Fruit fly (Drosophila melanogaster): Measurements from ENCODE around the gene hiw.

hiw gene

dm6 chrX:15074646-15075351, 11.6 kb upstream of the hiw start (continued):
- TF ChIP-seq Atf6 (GFP tag; IDR thresholded peaks at IDR 0.05): peak; percentile 90
- peak; percentile 60 for TF ChIP-seq gcm (GFP tag; optimal IDR thresholded peaks at IDR 0.05)
- TF ChIP-seq tap (tag; optimal IDR thresholded peaks at IDR 0.05): peak; percentile 72
- peak; percentile 82; the same call in 2 of the 3 replicates for TF ChIP-seq so (GFP tag; IDR thresholded peaks at IDR 0.05)
- peak; percentile 93 to 94 for TF ChIP-seq dpn (GFP tag; optimal IDR thresholded peaks at IDR 0.05)
- TF ChIP-seq ssp (GFP tag; IDR thresholded peaks at IDR 0.05): peak; percentile 77
- peak; percentile 83 for TF ChIP-seq CG11695 (GFP tag; IDR thresholded peaks at IDR 0.05)
- TF ChIP-seq lola (GFP tag; optimal IDR thresholded peaks at IDR 0.05): peak in 1 of 3 experiments; percentile 72
- no peak for TF ChIP-seq Scr (GFP tag; IDR thresholded peaks at IDR 0.05; ENCODE audit: partially characterized antibody)
- TF ChIP-seq Ptx1 (GFP tag; IDR thresholded peaks at IDR 0.05): peak; percentile 93
- peak; percentile 86 for TF ChIP-seq CG18619 (GFP tag; optimal IDR thresholded peaks at IDR 0.05)
- TF ChIP-seq CG7372 (GFP tag; IDR thresholded peaks at IDR 0.05): peak; percentile 83
- peak; percentile 86 for TF ChIP-seq vfl (GFP tag; optimal IDR thresholded peaks at IDR 0.05)
- TF ChIP-seq mirr (GFP tag; optimal IDR thresholded peaks at IDR 0.05): peak; percentile 76
- TF ChIP-seq tna (GFP tag; IDR thresholded peaks at IDR 0.05; ENCODE audit: partially characterized antibody): no peak
- peak; percentile 94 for TF ChIP-seq Xbp1 (GFP tag; optimal IDR thresholded peaks at IDR 0.05)
- no peak for TF ChIP-seq CG15479 (GFP tag; optimal IDR thresholded peaks at IDR 0.05)
- TF ChIP-seq CG9876 (GFP tag; optimal IDR thresholded peaks at IDR 0.05): peak; percentile 89
- TF ChIP-seq CG11696 (GFP tag; IDR thresholded peaks at IDR 0.05): peak; percentile 66
- TF ChIP-seq CG17328 (GFP tag; IDR thresholded peaks at IDR 0.05): peak; percentile 83
- TF ChIP-seq zen2 (GFP tag; IDR thresholded peaks at IDR 0.05; ENCODE audit: partially characterized antibody): no peak
- TF ChIP-seq CG2199 (GFP tag; IDR thresholded peaks at IDR 0.05): no peak
- TF ChIP-seq BtbVII (GFP tag; optimal IDR thresholded peaks at IDR 0.05): peak; percentile 86
- TF ChIP-seq CG7556 (GFP tag; optimal IDR thresholded peaks at IDR 0.05): peak; percentile 93
- TF ChIP-seq CG4730 (GFP tag; IDR thresholded peaks at IDR 0.05): peak; percentile 78
- peak; percentile 62 for TF ChIP-seq Adf1 (GFP tag; IDR thresholded peaks at IDR 0.05)
- peak in 1 of 2 experiments; percentile 95 for TF ChIP-seq Hr78 (GFP tag; optimal IDR thresholded peaks at IDR 0.05)
- peak; percentile 98 for TF ChIP-seq Gug (GFP tag; IDR thresholded peaks at IDR 0.05)
- TF ChIP-seq sens (GFP tag): peak; percentile 97
- peak; percentile 70 for TF ChIP-seq gsb-n (tag; optimal IDR thresholded peaks at IDR 0.05)
- peak; percentile 91 to 93 for TF ChIP-seq Pdp1 (GFP tag; optimal IDR thresholded peaks at IDR 0.05)
- TF ChIP-seq CG8924 (tag; optimal IDR thresholded peaks at IDR 0.05): peak; percentile 89
- TF ChIP-seq wor (GFP tag; IDR thresholded peaks at IDR 0.05): peak; percentile 66
- TF ChIP-seq CG16779 (GFP tag; IDR thresholded peaks at IDR 0.05): peak; percentile 92
- peak; percentile 40 for TF ChIP-seq zen (tag; optimal IDR thresholded peaks at IDR 0.05)
- TF ChIP-seq CG17359 (tag; optimal IDR thresholded peaks at IDR 0.05): peak; percentile 84
- peak; percentile 86 for TF ChIP-seq CG13775 (GFP tag; optimal IDR thresholded peaks at IDR 0.05)
- TF ChIP-seq CG14014 (GFP tag; IDR thresholded peaks at IDR 0.05): peak; percentile 90
- peak; percentile 89 for TF ChIP-seq NfI (GFP tag; optimal IDR thresholded peaks at IDR 0.05)
- TF ChIP-seq Sry-β (GFP tag; optimal IDR thresholded peaks at IDR 0.05): peak; percentile 97
- no peak for TF ChIP-seq CG10321 (GFP tag; IDR thresholded peaks at IDR 0.05)
- TF ChIP-seq NFAT (GFP tag; IDR thresholded peaks at IDR 0.05): peak; percentile 97
- peak; percentile 82 for TF ChIP-seq schlank (tag; optimal IDR thresholded peaks at IDR 0.05)
- TF ChIP-seq CG9609 (GFP tag; optimal IDR thresholded peaks at IDR 0.05): peak; percentile 89
- TF ChIP-seq CG31441 (GFP tag; IDR thresholded peaks at IDR 0.05): peak; percentile 84
- TF ChIP-seq vnd (GFP tag; IDR thresholded peaks at IDR 0.05; ENCODE audit: partially characterized antibody): no peak
- peak; percentile 86 for TF ChIP-seq CG4820 (GFP tag; optimal IDR thresholded peaks at IDR 0.05)
- TF ChIP-seq CG17802 (tag; optimal IDR thresholded peaks at IDR 0.05): peak; percentile 52
- TF ChIP-seq peb (GFP tag; IDR thresholded peaks at IDR 0.05): peak; percentile 33; the same call in 1 of the 2 replicates
